Fruit fly (Drosophila melanogaster) whole organism, adult: ENCODE measurements around the gene Syp.
A peak's percentile ranks its signal among the peaks of the same experiment; 100 is the strongest.

ENCODE experiments used
- CG11617 ChIP-seq: fragments of 200-800 bp; sonication (Bioruptor generic); optimal IDR thresholded peaks from 2 replicates; lab custom pipeline; 2017; ENCODE audit warnings: mild to moderate bottlenecking, missing biosample characterization, missing genetic modification reagents, missing genetic modification characterization
- CG12768 ChIP-seq: fragments of 200-800 bp; sonication (Bioruptor generic); optimal IDR thresholded peaks from 2 replicates; lab custom pipeline; 2017; ENCODE audit warnings: missing biosample characterization, missing genetic modification characterization, mild to moderate bottlenecking, moderate library complexity, missing genetic modification reagents
- CG14711 ChIP-seq: fragments of 200-800 bp; sonication (Bioruptor generic); optimal IDR thresholded peaks from 2 replicates; lab custom pipeline; 2018; ENCODE audit warnings: missing biosample characterization, mild to moderate bottlenecking, missing genetic modification characterization, moderate library complexity
- CG1620 ChIP-seq: fragments of 200-800 bp; sonication (Bioruptor generic); optimal IDR thresholded peaks from 2 replicates; lab custom pipeline; 2016; ENCODE audit warnings: missing biosample characterization, missing genetic modification characterization
- CG33017 ChIP-seq: fragments of 200-800 bp; sonication (Bioruptor generic); optimal IDR thresholded peaks from 2 replicates; lab custom pipeline; 2018; ENCODE audit warnings: missing biosample characterization, mild to moderate bottlenecking, missing genetic modification characterization, moderate library complexity
- CG5204 ChIP-seq: fragments of 200-800 bp; sonication (Bioruptor generic); optimal IDR thresholded peaks from 2 replicates; lab custom pipeline; 2016; ENCODE audit warnings: missing biosample characterization, missing genetic modification characterization
- CG7045 ChIP-seq: fragments of 200-800 bp; sonication (Bioruptor generic); optimal IDR thresholded peaks from 2 replicates; lab custom pipeline; 2017; ENCODE audit warnings: missing biosample characterization, mild to moderate bottlenecking, missing genetic modification characterization
- CG7101 ChIP-seq: fragments of 200-800 bp; sonication (Bioruptor generic); optimal IDR thresholded peaks from 2 replicates; lab custom pipeline; 2018; ENCODE audit warnings: missing biosample characterization, mild to moderate bottlenecking, missing genetic modification characterization, moderate library complexity
- Clk ChIP-seq: fragments of 200-800 bp; sonication (Bioruptor generic); optimal IDR thresholded peaks from 2 replicates; lab custom pipeline; 2017; ENCODE audit warnings: missing biosample characterization, missing genetic modification characterization
- Crg-1 ChIP-seq: fragments of 200-800 bp; sonication (Bioruptor generic); optimal IDR thresholded peaks from 2 replicates; lab custom pipeline; 2016; ENCODE audit warnings: missing biosample characterization, missing genetic modification characterization
- Hr96 ChIP-seq: fragments of 200-800 bp; sonication (Bioruptor generic); optimal IDR thresholded peaks from 2 replicates; lab custom pipeline; 2016; ENCODE audit warnings: missing biosample characterization, missing genetic modification characterization
- Mnt ChIP-seq: fragments of 200-800 bp; sonication (Bioruptor generic); optimal IDR thresholded peaks from 2 replicates; lab custom pipeline; 2016; ENCODE audit warnings: missing biosample characterization, mild to moderate bottlenecking, missing genetic modification characterization
- bab1 ChIP-seq: fragments of 200-800 bp; sonication (Bioruptor generic); optimal IDR thresholded peaks from 3 replicates; lab custom pipeline; 2019; ENCODE audit warnings: missing biosample characterization, mild to moderate bottlenecking, missing genetic modification characterization, moderate library complexity
- cic ChIP-seq: fragments of 200-800 bp; sonication (Bioruptor generic); optimal IDR thresholded peaks from 2 replicates; lab custom pipeline; 2017; ENCODE audit warnings: missing biosample characterization, mild to moderate bottlenecking, missing genetic modification characterization, moderate library complexity
- cnc ChIP-seq, 2 experiments: fragments of >200 bp; optimal IDR thresholded peaks; 2 replicates each; lab custom pipeline; 2017
- kay ChIP-seq: fragments of 200-800 bp; sonication (Bioruptor generic); peaks from one replicate; lab custom pipeline; 2016; ENCODE audit warnings: missing biosample characterization, missing genetic modification characterization, borderline replicate concordance
- ovo ChIP-seq: fragments of 200-800 bp; sonication (Bioruptor generic); optimal IDR thresholded peaks from 2 replicates; lab custom pipeline; 2016; ENCODE audit warnings: missing biosample characterization, missing genetic modification characterization
- pad ChIP-seq: fragments of 200-800 bp; sonication (Bioruptor generic); optimal IDR thresholded peaks from 3 replicates; lab custom pipeline; 2017; ENCODE audit warnings: missing biosample characterization, missing genetic modification characterization, mild to moderate bottlenecking, moderate library complexity, missing genetic modification reagents
- tj ChIP-seq: fragments of 200-800 bp; sonication (Bioruptor generic); optimal IDR thresholded peaks from 3 replicates; lab custom pipeline; 2017; ENCODE audit warnings: missing biosample characterization, mild to moderate bottlenecking, missing genetic modification characterization, moderate library complexity
- toe ChIP-seq: fragments of 200-800 bp; sonication (Bioruptor generic); optimal IDR thresholded peaks from 2 replicates; lab custom pipeline; 2016; ENCODE audit warnings: missing biosample characterization, missing genetic modification characterization

Gene Syp

dm6 chr3R:20816008-20816407, 59.5 kb downstream of the Syp start, which contains the start of gene Fancd2:
Gene Fancd2 (minus strand): TSS chr3R:20816190.
- peak; percentile 6 for TF ChIP-seq bab1
- no peak for TF ChIP-seq CG7101 (tag; lab: Kevin White, UChicago)

DNA sequence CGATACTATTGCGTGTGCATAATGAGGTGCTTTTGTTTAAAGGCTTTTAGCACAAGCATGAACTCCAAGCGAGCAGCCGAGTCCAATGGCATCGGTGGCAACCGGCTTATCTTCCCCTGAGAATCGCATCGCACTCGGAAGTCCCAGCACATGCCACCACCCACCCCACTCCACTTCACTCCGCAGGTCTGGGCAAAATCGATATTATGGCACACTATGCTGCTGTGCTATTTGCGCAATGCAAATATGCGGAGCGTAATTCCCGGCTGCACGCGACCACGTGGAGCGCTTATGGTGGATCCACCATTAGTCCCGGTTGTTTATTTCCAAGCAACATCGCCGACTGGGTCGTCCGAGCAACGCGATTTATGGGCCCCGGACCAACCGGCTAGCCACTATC, 61.7 kb downstream of the Syp start:
- TF ChIP-seq cnc (optimal IDR thresholded peaks at IDR 0.05; lab: Kevin White, UChicago) (no peak), Mnt (GFP tag; lab: Kevin White, UChicago) (peak; percentile 47), CG12768 (GFP tag; lab: Kevin White, UChicago) (no peak), CG11617 (GFP tag; lab: Kevin White, UChicago) (no peak), kay (GFP tag; lab: Kevin White, UChicago) (no peak), bab1 (no peak), Clk (GFP tag; lab: Kevin White, UChicago) (no peak), CG5204 (no peak), tj (GFP tag; lab: Kevin White, UChicago) (no peak), CG7045 (peak; percentile 17), Crg-1 (GFP tag; lab: Kevin White, UChicago) (no peak), CG14711 (tag; lab: Kevin White, UChicago) (no peak), toe (GFP tag; lab: Kevin White, UChicago) (no peak), pad (GFP tag; lab: Kevin White, UChicago) (no peak), CG1620 (GFP tag; lab: Kevin White, UChicago) (no peak)

dm6 chr3R:20818689-20819088, 62.2 kb downstream of the Syp start, which contains the start of gene CG17270:
Gene CG17270 (minus strand): TSS chr3R:20818929.
- TF ChIP-seq Crg-1 (GFP tag; lab: Kevin White, UChicago) (no peak), CG12768 (GFP tag; lab: Kevin White, UChicago) (no peak), bab1 (no peak), Mnt (GFP tag; lab: Kevin White, UChicago) (peak; percentile 6)

- TF ChIP-seq CG7101 (tag; lab: Kevin White, UChicago), result peak; percentile 85
- peak; percentile 75 for TF ChIP-seq tj (GFP tag; lab: Kevin White, UChicago)
- peak; percentile 95 for TF ChIP-seq Hr96 (GFP tag; lab: Kevin White, UChicago)
- TF ChIP-seq CG5204, result no peak
- peak; percentile 92 for TF ChIP-seq CG11617 (GFP tag; lab: Kevin White, UChicago)
- peak; percentile 96 for TF ChIP-seq toe (GFP tag; lab: Kevin White, UChicago)
- peak; percentile 69 for TF ChIP-seq CG33017
- peak; percentile 81 for TF ChIP-seq ovo (GFP tag; lab: Kevin White, UChicago)
- TF ChIP-seq pad (GFP tag; lab: Kevin White, UChicago), result peak; percentile 75
- peak; percentile 91 for TF ChIP-seq bab1
- TF ChIP-seq CG14711 (tag; lab: Kevin White, UChicago), result peak; percentile 92
- TF ChIP-seq kay (GFP tag; lab: Kevin White, UChicago), result no peak
- peak; percentile 70 for TF ChIP-seq cic (GFP tag; lab: Kevin White, UChicago)
- peak; percentile 87 for TF ChIP-seq CG1620 (GFP tag; lab: Kevin White, UChicago)
- TF ChIP-seq CG7045, result peak; percentile 85
- peak; percentile 89 for TF ChIP-seq CG12768 (GFP tag; lab: Kevin White, UChicago)
- peak; percentile 95 for TF ChIP-seq Mnt (GFP tag; lab: Kevin White, UChicago)
- TF ChIP-seq Crg-1 (GFP tag; lab: Kevin White, UChicago), result peak; percentile 79
- peak; percentile 89 for TF ChIP-seq Clk (GFP tag; lab: Kevin White, UChicago)
- TF ChIP-seq cnc (optimal IDR thresholded peaks at IDR 0.05; lab: Kevin White, UChicago), result no peak
Observed at dm6 chr3R:20821815-20822375, 65.4 kb downstream of the Syp start, which contains the start of the genes CG17271 and RpS20. Gene CG17271 (minus strand): TSS chr3R:20821848. Gene RpS20 (plus strand): TSS chr3R:20822181.

dm6 chr3R:20823704-20824454, 67.3 kb downstream of the Syp start, which contains the start of gene CG17272:
Gene CG17272 (minus strand): TSS chr3R:20824239.
- TF ChIP-seq Mnt (GFP tag; lab: Kevin White, UChicago) (peak; percentile 27), CG7101 (tag; lab: Kevin White, UChicago) (no peak), bab1 (no peak), CG7045 (no peak), tj (GFP tag; lab: Kevin White, UChicago) (no peak), CG11617 (GFP tag; lab: Kevin White, UChicago) (no peak), Hr96 (GFP tag; lab: Kevin White, UChicago) (no peak), CG33017 (peak; percentile 1)

DNA sequence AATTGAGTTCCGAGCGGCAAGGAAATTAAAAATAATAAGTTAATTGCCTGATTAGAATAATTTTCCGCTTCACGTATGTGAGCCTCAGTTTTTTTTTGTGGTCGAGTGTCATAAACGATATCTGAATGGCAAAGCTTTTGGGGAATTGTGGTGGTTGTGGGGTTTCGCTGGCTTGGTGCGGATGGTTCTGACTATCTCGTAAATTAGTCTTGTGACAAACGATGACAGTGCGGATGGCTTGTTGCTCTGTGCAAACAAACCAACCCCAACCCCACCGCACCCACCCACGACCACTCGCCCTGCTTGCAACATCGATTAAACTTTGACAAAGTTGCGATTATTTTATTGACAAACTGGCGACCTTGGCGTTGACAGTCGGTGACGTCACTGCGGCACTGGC, 70.4 kb downstream of the Syp start:
- no peak for TF ChIP-seq kay (GFP tag; lab: Kevin White, UChicago)
- TF ChIP-seq CG12768 (GFP tag; lab: Kevin White, UChicago), result peak; percentile 32
- TF ChIP-seq CG14711 (tag; lab: Kevin White, UChicago), result no peak
- TF ChIP-seq ovo (GFP tag; lab: Kevin White, UChicago), result no peak
- no peak for TF ChIP-seq CG7101 (tag; lab: Kevin White, UChicago)
- TF ChIP-seq tj (GFP tag; lab: Kevin White, UChicago), result no peak
- TF ChIP-seq toe (GFP tag; lab: Kevin White, UChicago), result no peak
- peak; percentile 35 for TF ChIP-seq cic (GFP tag; lab: Kevin White, UChicago)
- TF ChIP-seq cnc (optimal IDR thresholded peaks at IDR 0.05; lab: Kevin White, UChicago), result peak in 1 of 2 experiments; percentile 23
- TF ChIP-seq CG11617 (GFP tag; lab: Kevin White, UChicago), result no peak
- no peak for TF ChIP-seq CG1620 (GFP tag; lab: Kevin White, UChicago)
- no peak for TF ChIP-seq Mnt (GFP tag; lab: Kevin White, UChicago)
- TF ChIP-seq Clk (GFP tag; lab: Kevin White, UChicago), result no peak
- peak; percentile 2 for TF ChIP-seq CG7045
